Worm (Caenorhabditis elegans) whole organism, young adult: Measurements from ENCODE around the gene txt-14.
A peak's percentile ranks its signal among the peaks of the same experiment; 100 is the strongest.

Source experiments
- B0019.2 ChIP-seq: fragments of 200-800 bp; sonication (Bioruptor generic); conservative IDR thresholded peaks from 2 replicates; pipeline ENCODE4 v1.3.6; 2022; ENCODE audit warnings: missing genetic modification reagents, missing genetic modification characterization, missing compliant biosample characterization
- B0035.1 ChIP-seq: sonication (generic microtip); optimal IDR thresholded peaks from 2 replicates; lab custom pipeline; 2016; ENCODE audit warnings: missing genetic modification characterization, mild to moderate bottlenecking, missing compliant biosample characterization, missing genotype, missing genetic modification reagents
- B0336.3 ChIP-seq: fragments of 200-800 bp; sonication (Bioruptor generic); IDR thresholded peaks from 2 replicates; pipeline ENCODE4 v1.3.6; 2022; ENCODE audit warnings: missing genetic modification characterization, missing compliant biosample characterization
- F33H1.4 ChIP-seq: fragments of 200-800 bp; sonication (Bioruptor generic); IDR thresholded peaks from 2 replicates; pipeline ENCODE4 v1.3.6; 2022; ENCODE audit warnings: missing genetic modification reagents, missing genetic modification characterization, missing compliant biosample characterization
- F52B5.7 ChIP-seq: sonication (generic microtip); optimal IDR thresholded peaks from 2 replicates; lab custom pipeline; 2016; ENCODE audit warnings: mild to moderate bottlenecking, missing genetic modification characterization, missing compliant biosample characterization
- T26A5.8 ChIP-seq: sonication (generic microtip); optimal IDR thresholded peaks from 2 replicates; lab custom pipeline; 2016; ENCODE audit warnings: missing genetic modification characterization, missing compliant biosample characterization
- Y53G8AR.9 ChIP-seq: fragments of 200-800 bp; sonication (Bioruptor generic); conservative IDR thresholded peaks from 2 replicates; pipeline ENCODE4 v1.3.6; 2022; ENCODE audit warnings: missing genetic modification reagents, missing genetic modification characterization, missing compliant biosample characterization
- Y56A3A.18 ChIP-seq: fragments of 200-800 bp; sonication (Bioruptor generic); IDR thresholded peaks from 2 replicates; pipeline ENCODE4 v1.3.6; 2022; ENCODE audit warnings: missing genetic modification reagents, missing genetic modification characterization, missing compliant biosample characterization
- Y95B8A.8 ChIP-seq: fragments of 200-800 bp; sonication (Bioruptor generic); IDR thresholded peaks from 2 replicates; pipeline ENCODE4 v1.3.6; 2022; ENCODE audit warnings: missing genetic modification reagents, missing genetic modification characterization, missing compliant biosample characterization
- atf-7 ChIP-seq: sonication (generic microtip); optimal IDR thresholded peaks from 2 replicates; lab custom pipeline; 2017; ENCODE audit warnings: mild to moderate bottlenecking, missing genetic modification characterization, missing compliant biosample characterization
- athp-1 ChIP-seq: sonication (generic microtip); optimal IDR thresholded peaks from 2 replicates; lab custom pipeline; 2017; ENCODE audit warnings: mild to moderate bottlenecking, missing genetic modification characterization, missing compliant biosample characterization
- cebp-1 ChIP-seq, 2 experiments: fragments of 200-800 bp in 1 of 2; sonication (Bioruptor generic) in 1 of 2; sonication (generic microtip) in 1 of 2; IDR thresholded peaks in 1 of 2; optimal IDR thresholded peaks in 1 of 2; 2 replicates each; pipeline versions ENCODE4 v1.3.6 to Lab custom; 2017 to 2022; ENCODE audit warnings: missing compliant biosample characterization in 2 of 2, missing genetic modification characterization in 2 of 2, mild to moderate bottlenecking in 1 of 2, missing genetic modification reagents in 1 of 2, moderate library complexity in 1 of 2
- ceh-27 ChIP-seq: fragments of 200-800 bp; sonication (Bioruptor generic); optimal IDR thresholded peaks from 2 replicates; lab custom pipeline; 2018; ENCODE audit warnings: mild to moderate bottlenecking, missing genetic modification characterization, moderate library complexity, missing compliant biosample characterization
- ceh-58 ChIP-seq: fragments of 200-800 bp; sonication (Bioruptor generic); IDR thresholded peaks from 2 replicates; pipeline ENCODE4 v1.3.6; 2022; ENCODE audit warnings: missing genetic modification characterization, missing compliant biosample characterization
- ceh-91 ChIP-seq: fragments of 200-800 bp; sonication (Bioruptor generic); IDR thresholded peaks from 2 replicates; pipeline ENCODE4 v1.3.6; 2022; ENCODE audit warnings: missing genetic modification reagents, missing genetic modification characterization, missing compliant biosample characterization
- chd-7 ChIP-seq: sonication (generic microtip); optimal IDR thresholded peaks from 2 replicates; lab custom pipeline; 2016; ENCODE audit warnings: mild to moderate bottlenecking, missing genetic modification characterization, moderate library complexity, missing compliant biosample characterization
- die-1 ChIP-seq: sonication (generic microtip); optimal IDR thresholded peaks from 2 replicates; lab custom pipeline; 2016; ENCODE audit warnings: missing genotype, mild to moderate bottlenecking, missing genetic modification characterization, missing compliant biosample characterization
- egrh-3 ChIP-seq: fragments of 200-800 bp; sonication (Bioruptor generic); IDR thresholded peaks from 2 replicates; pipeline ENCODE4 v1.3.6; 2022; ENCODE audit warnings: missing genetic modification reagents, missing genetic modification characterization, missing compliant biosample characterization
- gei-17 ChIP-seq: fragments of 200-800 bp; sonication (Bioruptor generic); optimal IDR thresholded peaks from 2 replicates; lab custom pipeline; 2018; ENCODE audit warnings: mild to moderate bottlenecking, missing genetic modification characterization, missing compliant biosample characterization
- hlh-26 ChIP-seq: fragments of 200-800 bp; sonication (Bioruptor generic); conservative IDR thresholded peaks from 2 replicates; pipeline ENCODE4 v1.3.6; 2022; ENCODE audit warnings: missing genetic modification reagents, missing genetic modification characterization, missing compliant biosample characterization
- let-526 ChIP-seq: fragments of 200-800 bp; sonication (Bioruptor generic); IDR thresholded peaks from 2 replicates; pipeline ENCODE4 v1.3.6; 2022; ENCODE audit warnings: missing genetic modification reagents, missing genetic modification characterization, missing compliant biosample characterization
- let-607 ChIP-seq, 2 experiments: fragments of 200-800 bp in 1 of 2; sonication (Bioruptor generic) in 1 of 2; sonication (generic microtip) in 1 of 2; optimal IDR thresholded peaks; 2 replicates each; lab custom pipeline; 2016 to 2018; ENCODE audit warnings: mild to moderate bottlenecking in 2 of 2, missing compliant biosample characterization in 2 of 2, missing genetic modification characterization in 2 of 2, moderate library complexity in 2 of 2, missing genotype in 1 of 2
- lin-35 ChIP-seq, 3 experiments: fragments of 150-350 bp in 2 of 3; sonication (generic microtip) in 1 of 3; optimal IDR thresholded peaks; 2 replicates each; lab custom pipeline; 2014 to 2018; ENCODE audit warnings: missing biosample characterization in 3 of 3, missing genetic modification characterization in 3 of 3, missing genetic modification reagents in 3 of 3
- madf-10 ChIP-seq: sonication (generic microtip); optimal IDR thresholded peaks from 2 replicates; lab custom pipeline; 2016; ENCODE audit warnings: mild to moderate bottlenecking, missing genetic modification characterization, missing compliant biosample characterization
- madf-3 ChIP-seq: fragments of 200-800 bp; sonication (Bioruptor generic); IDR thresholded peaks from 2 replicates; pipeline ENCODE4 v1.3.6; 2022; ENCODE audit warnings: missing genetic modification reagents, missing genetic modification characterization, missing compliant biosample characterization
- mes-4 ChIP-seq: sonication (generic microtip); optimal IDR thresholded peaks from 2 replicates; lab custom pipeline; 2016; ENCODE audit warnings: missing genotype, missing genetic modification characterization, missing compliant biosample characterization
- nfya-1 ChIP-seq: sonication (generic microtip); optimal IDR thresholded peaks from 2 replicates; lab custom pipeline; 2017; ENCODE audit warnings: antibody characterized with exemption, missing compliant biosample characterization, missing genetic modification characterization, borderline replicate concordance; ENCODE audit not compliant: insufficient read depth
- nhr-120 ChIP-seq: fragments of 200-800 bp; sonication (Bioruptor generic); IDR thresholded peaks from 2 replicates; pipeline ENCODE4 v1.3.6; 2022; ENCODE audit warnings: missing genetic modification characterization, missing compliant biosample characterization
- nhr-80 ChIP-seq: sonication (generic microtip); optimal IDR thresholded peaks from 2 replicates; lab custom pipeline; 2016; ENCODE audit warnings: missing genetic modification characterization, missing compliant biosample characterization
- nhr-90 ChIP-seq: sonication (generic microtip); optimal IDR thresholded peaks from 2 replicates; lab custom pipeline; 2016; ENCODE audit warnings: missing genotype, mild to moderate bottlenecking, missing genetic modification characterization, missing compliant biosample characterization
- pbrm-1 ChIP-seq: fragments of 200-800 bp; sonication (Bioruptor generic); IDR thresholded peaks from 2 replicates; pipeline ENCODE4 v1.3.6; 2022; ENCODE audit warnings: missing genetic modification reagents, missing genetic modification characterization, missing compliant biosample characterization
- snpc-3.4 ChIP-seq: sonication (generic microtip); optimal IDR thresholded peaks from 2 replicates; lab custom pipeline; 2017; ENCODE audit warnings: missing genetic modification characterization, mild to moderate bottlenecking, missing compliant biosample characterization, antibody characterized with exemption, moderate library complexity, missing genotype, missing genetic modification reagents
- snpc-4 ChIP-seq, 5 experiments: fragments of 150-350 bp in 1 of 5; sonication (generic microtip) in 4 of 5; optimal IDR thresholded peaks; 2 replicates each; lab custom pipeline; 2014 to 2018; ENCODE audit warnings: missing genetic modification characterization in 5 of 5, missing biosample characterization in 3 of 5, antibody characterized with exemption in 2 of 5, mild to moderate bottlenecking in 2 of 5, missing compliant biosample characterization in 2 of 5, missing genotype in 2 of 5, moderate library complexity in 2 of 5, missing genetic modification reagents in 1 of 5
- somi-1 ChIP-seq: fragments of 200-800 bp; sonication (Bioruptor generic); optimal IDR thresholded peaks from 2 replicates; lab custom pipeline; 2018; ENCODE audit warnings: mild to moderate bottlenecking, missing genetic modification characterization, missing compliant biosample characterization
- tbp1 ChIP-seq: fragments of 200-800 bp; sonication (Bioruptor generic); optimal IDR thresholded peaks from 2 replicates; lab custom pipeline; 2018; ENCODE audit warnings: mild to moderate bottlenecking, missing genetic modification characterization, missing compliant biosample characterization
- tlf-1 ChIP-seq: fragments of 200-800 bp; sonication (Bioruptor generic); optimal IDR thresholded peaks from 2 replicates; lab custom pipeline; 2018; ENCODE audit warnings: mild to moderate bottlenecking, missing genetic modification characterization, missing compliant biosample characterization
- unc-130 ChIP-seq: sonication (generic microtip); optimal IDR thresholded peaks from 2 replicates; lab custom pipeline; 2016; ENCODE audit warnings: missing genetic modification reagents, missing genetic modification characterization, missing compliant biosample characterization
- unc-62 ChIP-seq: fragments of 150-350 bp; optimal IDR thresholded peaks from 2 replicates; lab custom pipeline; 2014; ENCODE audit warnings: missing biosample characterization, missing genetic modification reagents, missing genetic modification characterization
- ztf-18 ChIP-seq: sonication (generic microtip); optimal IDR thresholded peaks from 2 replicates; lab custom pipeline; 2016; ENCODE audit warnings: missing genotype, mild to moderate bottlenecking, missing genetic modification characterization, missing compliant biosample characterization
- ztf-22 ChIP-seq: fragments of 200-800 bp; sonication (Bioruptor generic); optimal IDR thresholded peaks from 2 replicates; lab custom pipeline; 2018; ENCODE audit warnings: mild to moderate bottlenecking, missing genetic modification characterization, moderate library complexity, missing compliant biosample characterization
- ztf-25 ChIP-seq: fragments of 200-800 bp; sonication (Bioruptor generic); IDR thresholded peaks from 2 replicates; pipeline ENCODE4 v1.3.6; 2022; ENCODE audit warnings: missing genetic modification reagents, missing genetic modification characterization, missing compliant biosample characterization
- ztf-26 ChIP-seq: sonication (generic microtip); optimal IDR thresholded peaks from 2 replicates; lab custom pipeline; 2017; ENCODE audit warnings: missing genetic modification characterization, missing compliant biosample characterization
- ztf-28 ChIP-seq: fragments of 200-800 bp; sonication (Bioruptor generic); IDR thresholded peaks from 2 replicates; pipeline ENCODE4 v1.3.6; 2022; ENCODE audit warnings: missing genetic modification reagents, missing genetic modification characterization, missing compliant biosample characterization
- ztf-3 ChIP-seq: fragments of 200-800 bp; sonication (Bioruptor generic); optimal IDR thresholded peaks from 2 replicates; lab custom pipeline; 2018; ENCODE audit warnings: mild to moderate bottlenecking, missing genetic modification characterization, missing compliant biosample characterization
- ztf-6 ChIP-seq: fragments of 200-800 bp; sonication (Bioruptor generic); IDR thresholded peaks from 2 replicates; pipeline ENCODE4 v1.3.6; 2022; ENCODE audit warnings: missing genetic modification reagents, missing genetic modification characterization, missing compliant biosample characterization

txt-14 gene

DNA sequence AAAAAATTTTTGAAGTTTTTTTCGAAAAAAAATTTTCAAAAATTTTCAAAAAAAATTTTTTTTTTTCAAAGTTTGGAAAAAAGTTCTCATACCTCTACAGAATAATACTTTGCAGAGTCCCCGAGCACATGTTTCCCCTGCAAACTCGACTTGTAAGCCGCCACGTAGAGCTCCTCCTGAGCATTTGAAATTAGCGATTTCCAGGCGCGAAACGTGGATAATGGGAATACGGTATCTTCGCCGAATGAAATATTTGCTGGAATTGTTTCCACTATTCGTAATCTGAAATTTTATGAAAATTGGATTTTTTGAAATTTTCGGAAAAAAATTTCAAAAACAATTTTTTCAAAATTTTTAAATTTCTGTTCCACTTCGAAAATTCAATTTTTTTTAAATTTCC lies 6.3 kb upstream of the txt-14 start:
- TF ChIP-seq T26A5.8 (tag; lab: Kevin White, UChicago) (no peak), madf-3 (0 out of 2 replicates have a peak, but pooled peaks have one; percentile 15), snpc-3.4 (no peak), ztf-26 (tag; lab: Kevin White, UChicago) (no peak), tlf-1 (GFP tag; lab: Kevin White, UChicago) (no peak), ztf-3 (GFP tag; lab: Kevin White, UChicago) (no peak), Y53G8AR.9 (GFP tag; lab: Robert Waterston, UW) (0 out of 2 replicates have a peak, but pooled peaks have one; percentile 56), die-1 (tag; lab: Kevin White, UChicago) (no peak), egrh-3 (GFP tag; lab: Robert Waterston, UW) (no peak), atf-7 (tag; lab: Kevin White, UChicago) (peak; percentile 63), lin-35 (GFP tag; optimal IDR thresholded peaks at IDR 0.05; lab: Kevin White, UChicago) (no peak), B0035.1 (tag; lab: Kevin White, UChicago) (no peak), somi-1 (no peak), Y95B8A.8 (GFP tag; lab: Robert Waterston, UW) (no peak), hlh-26 (no peak), nfya-1 (tag; lab: Kevin White, UChicago) (no peak), madf-10 (tag; lab: Kevin White, UChicago) (no peak), mes-4 (tag; lab: Kevin White, UChicago) (no peak), chd-7 (tag; lab: Kevin White, UChicago) (peak; percentile 23), ztf-28 (GFP tag; lab: Robert Waterston, UW) (no peak), nhr-120 (GFP tag; lab: Robert Waterston, UW) (no peak), pbrm-1 (GFP tag; lab: Robert Waterston, UW) (peak; percentile 26; the same call in 1 of the 2 replicates), ztf-25 (no peak), ceh-58 (GFP tag; lab: Robert Waterston, UW) (no peak), Y56A3A.18 (GFP tag; lab: Robert Waterston, UW) (no peak), ztf-6 (GFP tag; lab: Robert Waterston, UW) (no peak), ceh-27 (GFP tag; lab: Kevin White, UChicago) (no peak), athp-1 (tag; lab: Kevin White, UChicago) (no peak), let-526 (no peak), gei-17 (GFP tag; lab: Kevin White, UChicago) (no peak), F52B5.7 (tag; lab: Kevin White, UChicago) (peak; percentile 4)

DNA sequence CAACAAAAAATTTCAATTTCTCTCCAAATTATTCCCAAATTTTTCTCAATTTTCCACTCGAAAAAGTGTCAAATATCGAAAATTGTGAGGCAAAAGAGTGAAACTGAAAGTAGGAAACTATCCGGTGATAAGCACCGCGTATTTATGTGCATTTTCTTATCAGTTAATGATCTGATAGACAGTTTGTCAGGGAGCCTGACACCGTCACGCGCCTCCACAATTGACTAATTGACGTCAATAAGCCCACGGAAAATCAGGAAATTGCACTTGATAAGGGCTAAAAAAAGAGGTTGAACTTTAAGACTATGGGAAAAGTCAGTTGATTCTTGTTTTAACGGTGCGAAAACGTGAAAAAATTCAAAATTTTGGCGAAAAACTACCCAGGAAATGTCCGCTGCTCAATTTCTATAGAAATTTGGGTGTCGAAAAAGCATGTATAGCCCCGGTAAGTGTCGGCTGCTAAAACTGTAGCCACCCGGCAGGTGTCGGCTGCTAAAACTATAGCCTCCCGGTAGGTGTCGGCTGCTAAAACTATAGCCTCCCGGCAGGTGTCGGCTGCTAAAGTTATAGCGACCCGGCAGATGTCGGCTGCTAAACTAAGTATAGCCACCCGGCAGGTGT lies 4.9 kb upstream of the txt-14 start:
- TF ChIP-seq nhr-80 (tag; lab: Kevin White, UChicago), result peak; percentile 76
- no peak for TF ChIP-seq cebp-1 (GFP tag; IDR thresholded peaks at IDR 0.05; lab: Robert Waterston, UW)
- TF ChIP-seq cebp-1 (tag; optimal IDR thresholded peaks at IDR 0.05; lab: Kevin White, UChicago), result peak; percentile 45
- no peak for TF ChIP-seq unc-130
- TF ChIP-seq ceh-91 (GFP tag; lab: Robert Waterston, UW), result no peak
- TF ChIP-seq ztf-22 (GFP tag; lab: Kevin White, UChicago), result peak; percentile 41
- no peak for TF ChIP-seq nhr-90 (tag; lab: Kevin White, UChicago)
- no peak for TF ChIP-seq B0019.2 (GFP tag; lab: Robert Waterston, UW)
- TF ChIP-seq tbp1, result peak; percentile 39
- peak; percentile 84 for TF ChIP-seq unc-62 (GFP tag; lab: Kevin White, UChicago)
- TF ChIP-seq snpc-4 (GFP tag; optimal IDR thresholded peaks at IDR 0.05; lab: Kevin White, UChicago), result no peak
- TF ChIP-seq snpc-4 (tag; optimal IDR thresholded peaks at IDR 0.05; lab: Kevin White, UChicago), result peak in 3 of 4 experiments; percentile 50 to 86 (median 66)
- peak; percentile 32 to 40 for TF ChIP-seq let-607 (tag; optimal IDR thresholded peaks at IDR 0.05; lab: Kevin White, UChicago)
- TF ChIP-seq ceh-58 (GFP tag; lab: Robert Waterston, UW), result no peak
- peak; percentile 19 for TF ChIP-seq ztf-18
- TF ChIP-seq atf-7 (tag; lab: Kevin White, UChicago), result peak; percentile 55
- peak; percentile 31; the same call in 1 of the 2 replicates for TF ChIP-seq B0336.3 (GFP tag; lab: Robert Waterston, UW)
- no peak for TF ChIP-seq F33H1.4
- TF ChIP-seq ceh-27 (GFP tag; lab: Kevin White, UChicago), result no peak
- no peak for TF ChIP-seq lin-35 (GFP tag; optimal IDR thresholded peaks at IDR 0.05; lab: Kevin White, UChicago)
- 0 out of 2 replicates have a peak, but pooled peaks have one; percentile 35 for TF ChIP-seq let-526
- TF ChIP-seq tlf-1 (GFP tag; lab: Kevin White, UChicago), result no peak
